Worm (Caenorhabditis elegans): ENCODE results near the gene dhhc-5.

dhhc-5 gene

ce11 chrIII:6797965-6798364 is 50.9 kb downstream of the dhhc-5 start, which contains the start of gene R05H11.2 (continued):
- TF ChIP-seq nhr-77 (tag; optimal IDR thresholded peaks at IDR 0.05) (no peak), nhr-84 (tag; optimal IDR thresholded peaks at IDR 0.05) (no peak), snu-23 (GFP tag; optimal IDR thresholded peaks at IDR 0.05) (peak; percentile 70), alr-1 (tag; optimal IDR thresholded peaks at IDR 0.05; ENCODE audit: borderline replicate concordance) (no peak), ceh-88 (GFP tag; IDR thresholded peaks at IDR 0.05) (no peak), fkh-8 (tag; optimal IDR thresholded peaks at IDR 0.05) (no peak), C04F5.9 (tag; optimal IDR thresholded peaks at IDR 0.05) (no peak), jun-1 (tag; optimal IDR thresholded peaks at IDR 0.05) (no peak), swsn-7 (tag; optimal IDR thresholded peaks at IDR 0.05) (peak; percentile 5), ama-1 (optimal IDR thresholded peaks at IDR 0.05) (no peak), egl-27 (tag; optimal IDR thresholded peaks at IDR 0.05) (no peak), skn-1 (tag; optimal IDR thresholded peaks at IDR 0.05) (no peak), fkh-10 (GFP tag; optimal IDR thresholded peaks at IDR 0.05) (no peak), ztf-4 (tag; optimal IDR thresholded peaks at IDR 0.05) (no peak), nhr-28 (tag; optimal IDR thresholded peaks at IDR 0.05) (no peak), mep-1 (tag; optimal IDR thresholded peaks at IDR 0.05) (peak; percentile 30), tbx-2 (tag; optimal IDR thresholded peaks at IDR 0.05) (no peak), elt-2 (tag; optimal IDR thresholded peaks at IDR 0.05) (no peak), elt-3 (tag; optimal IDR thresholded peaks at IDR 0.05) (peak in 4 of 6 experiments; percentile 29 to 92 (median 64)), lin-35 (GFP tag; optimal IDR thresholded peaks at IDR 0.05) (peak in 1 of 2 experiments; percentile 51), nhr-237 (tag; optimal IDR thresholded peaks at IDR 0.05) (no peak), nhr-11 (tag; optimal IDR thresholded peaks at IDR 0.05) (no peak), unc-62 (GFP tag; optimal IDR thresholded peaks at IDR 0.05) (no peak), unc-86 (tag; optimal IDR thresholded peaks at IDR 0.05) (no peak), grh-1 (GFP tag; IDR thresholded peaks at IDR 0.05) (peak; percentile 61; the same call in 1 of the 2 replicates), pqm-1 (tag; optimal IDR thresholded peaks at IDR 0.05) (no peak), nhr-90 (tag; optimal IDR thresholded peaks at IDR 0.05; ENCODE audit: poor library complexity) (peak; percentile 64), sptf-1 (tag; optimal IDR thresholded peaks at IDR 0.05) (no peak), ceh-82 (tag; optimal IDR thresholded peaks at IDR 0.05) (peak in 2 of 3 experiments; percentile 11 to 21), lin-13 (GFP tag; optimal IDR thresholded peaks at IDR 0.05) (peak; percentile 46), egl-13 (tag; optimal IDR thresholded peaks at IDR 0.05) (no peak), aha-1 (tag; optimal IDR thresholded peaks at IDR 0.05) (no peak), blmp-1 (tag; optimal IDR thresholded peaks at IDR 0.05) (peak; percentile 97), pag-3 (tag; optimal IDR thresholded peaks at IDR 0.05; ENCODE audit: borderline replicate concordance, insufficient read depth) (peak; percentile 46), pax-3 (tag; optimal IDR thresholded peaks at IDR 0.05) (no peak), lsy-2 (tag; optimal IDR thresholded peaks at IDR 0.05) (peak; percentile 30 to 77)
